Fruit fly (Drosophila melanogaster): ENCODE measurements around the gene SH3PX1.

SH3PX1 gene

DNA sequence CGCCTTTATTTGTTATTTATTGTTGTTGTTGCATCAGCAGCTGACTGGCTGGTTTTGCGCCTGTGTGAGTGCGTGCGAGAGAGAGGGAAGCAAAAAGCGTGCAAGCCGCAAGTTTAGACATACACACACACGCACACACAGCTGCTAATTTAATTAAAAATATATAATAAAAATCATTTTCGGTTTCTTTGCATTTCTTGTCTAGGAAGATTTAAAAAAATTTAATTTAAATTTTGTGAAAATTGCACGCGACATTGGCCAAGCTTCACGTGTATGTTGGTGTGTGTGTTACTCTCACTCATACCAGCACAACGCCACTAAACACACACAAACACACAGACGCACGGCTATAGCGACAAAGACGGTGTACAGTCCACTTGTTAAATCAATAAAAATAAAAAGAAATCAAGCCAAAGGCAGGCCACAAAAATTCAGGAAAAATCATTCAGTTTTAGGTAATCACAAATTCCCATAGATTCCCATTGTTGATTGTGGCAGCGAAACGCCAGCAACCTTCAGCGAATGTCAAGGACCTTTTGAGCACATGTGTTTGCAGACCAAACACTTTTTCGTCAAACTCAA, 20.0 kb downstream of the SH3PX1 start (continued):
- TF ChIP-seq CG9876 (GFP tag; optimal IDR thresholded peaks at IDR 0.05) (no peak), CG7963 (GFP tag; IDR thresholded peaks at IDR 0.05; ENCODE audit: partially characterized antibody) (no peak), dimm (GFP tag; IDR thresholded peaks at IDR 0.05) (no peak), twi (tag; optimal IDR thresholded peaks at IDR 0.05) (no peak), Oaz (GFP tag; IDR thresholded peaks at IDR 0.05) (no peak), CG9932 (GFP tag; IDR thresholded peaks at IDR 0.05) (no peak), CG15601 (tag; optimal IDR thresholded peaks at IDR 0.05) (no peak), ab (GFP tag; optimal IDR thresholded peaks at IDR 0.05) (no peak), dm (GFP tag; optimal IDR thresholded peaks at IDR 0.05) (no peak), unpg (GFP tag; optimal IDR thresholded peaks at IDR 0.05) (peak; percentile 36), cwo (GFP tag; optimal IDR thresholded peaks at IDR 0.05) (peak; percentile 70), Eip74EF (GFP tag; optimal IDR thresholded peaks at IDR 0.05) (no peak), CG14014 (GFP tag; IDR thresholded peaks at IDR 0.05) (peak; percentile 40), Usf (GFP tag; optimal IDR thresholded peaks at IDR 0.05) (no peak), insv (GFP tag; optimal IDR thresholded peaks at IDR 0.05) (no peak), fd96Cb (tag; optimal IDR thresholded peaks at IDR 0.05) (no peak), Hey (tag; optimal IDR thresholded peaks at IDR 0.05) (no peak), CG3065 (GFP tag; optimal IDR thresholded peaks at IDR 0.05) (no peak), run (tag; optimal IDR thresholded peaks at IDR 0.05) (no peak), Lpt (GFP tag; optimal IDR thresholded peaks at IDR 0.05) (no peak), Hmr (GFP tag; optimal IDR thresholded peaks at IDR 0.05) (peak; percentile 19), CTCF (GFP tag; optimal IDR thresholded peaks at IDR 0.05) (no peak), ttk (GFP tag; IDR thresholded peaks at IDR 0.05) (0 out of 2 replicates have a peak, but pooled peaks have one; percentile 21), unc-4 (GFP tag; IDR thresholded peaks at IDR 0.05; ENCODE audit: partially characterized antibody) (no peak), trh (GFP tag; optimal IDR thresholded peaks at IDR 0.05) (no peak), abd-A (tag; optimal IDR thresholded peaks at IDR 0.05) (no peak), wdn (GFP tag; IDR thresholded peaks at IDR 0.05) (0 out of 2 replicates have a peak, but pooled peaks have one; percentile 35), Dip3 (GFP tag; optimal IDR thresholded peaks at IDR 0.05) (no peak), Sin3A (optimal IDR thresholded peaks at IDR 0.05) (no peak), dmrt99B (tag; optimal IDR thresholded peaks at IDR 0.05) (no peak), otp (GFP tag; IDR thresholded peaks at IDR 0.05) (peak; percentile 33; the same call in 1 of the 3 replicates), CG33213 (GFP tag; optimal IDR thresholded peaks at IDR 0.05) (no peak), CG15514 (GFP tag; optimal IDR thresholded peaks at IDR 0.05) (no peak), schlank (tag; optimal IDR thresholded peaks at IDR 0.05) (no peak), sens (GFP tag) (peak; percentile 71), sim (GFP tag; IDR thresholded peaks at IDR 0.05) (0 out of 2 replicates have a peak, but pooled peaks have one; percentile 41), CG10366 (GFP tag; IDR thresholded peaks at IDR 0.05) (peak; percentile 37; the same call in 1 of the 2 replicates), CG1792 (GFP tag; optimal IDR thresholded peaks at IDR 0.05) (no peak), eyg (GFP tag; optimal IDR thresholded peaks at IDR 0.05) (no peak), Bteb2 (GFP tag; optimal IDR thresholded peaks at IDR 0.05) (no peak), Nf-YA (GFP tag; IDR thresholded peaks at IDR 0.05) (no peak), CG31441 (GFP tag; IDR thresholded peaks at IDR 0.05) (no peak), ewg (GFP tag; optimal IDR thresholded peaks at IDR 0.05) (no peak), ranshi (GFP tag; IDR thresholded peaks at IDR 0.05) (0 out of 2 replicates have a peak, but pooled peaks have one; percentile 9), CG4707 (GFP tag; optimal IDR thresholded peaks at IDR 0.05) (no peak), exex (tag; optimal IDR thresholded peaks at IDR 0.05) (no peak), tio (GFP tag; optimal IDR thresholded peaks at IDR 0.05) (no peak), pb (GFP tag; optimal IDR thresholded peaks at IDR 0.05) (no peak), prd (optimal IDR thresholded peaks at IDR 0.05) (no peak), prd (GFP tag; IDR thresholded peaks at IDR 0.05) (peak; percentile 43; the same call in 2 of the 3 replicates), CG7839 (tag; optimal IDR thresholded peaks at IDR 0.05) (no peak), Xrp1 (GFP tag; IDR thresholded peaks at IDR 0.05) (peak; percentile 56; the same call in 1 of the 2 replicates)

Measured in whole organism, embryonic.